Fruit fly (Drosophila melanogaster): ENCODE results near the gene ATPsynGL.

DNA sequence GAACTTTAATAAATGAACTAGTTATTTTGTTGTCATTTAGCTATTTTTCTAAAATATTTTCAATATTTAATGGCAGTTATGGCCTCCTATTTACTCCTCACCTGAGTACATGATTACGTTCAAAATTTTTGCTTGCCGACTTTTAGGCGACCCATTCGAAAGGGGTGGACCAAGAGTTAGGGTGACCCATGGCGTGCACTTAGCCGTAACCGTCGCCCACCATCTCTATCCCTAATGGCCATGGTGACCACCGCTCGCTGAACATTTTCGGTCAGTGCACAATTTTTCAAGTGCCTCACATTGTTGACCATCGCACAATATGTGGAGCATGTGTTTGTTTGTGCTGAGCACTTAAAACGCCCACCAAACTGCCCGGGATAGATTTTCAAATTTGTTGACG is 24.8 kb downstream of the ATPsynGL start:
- TF ChIP-seq Hmr (GFP tag; optimal IDR thresholded peaks at IDR 0.05) (no peak), zen2 (GFP tag; IDR thresholded peaks at IDR 0.05; ENCODE audit: partially characterized antibody) (no peak), Elba2 (GFP tag; optimal IDR thresholded peaks at IDR 0.05) (no peak), Taf1 (GFP tag; IDR thresholded peaks at IDR 0.05) (no peak), Spps (tag; optimal IDR thresholded peaks at IDR 0.05) (no peak), sisA (GFP tag; IDR thresholded peaks at IDR 0.05) (no peak), scrt (GFP tag; optimal IDR thresholded peaks at IDR 0.05) (no peak), CG4617 (GFP tag; optimal IDR thresholded peaks at IDR 0.05; ENCODE audit: borderline replicate concordance) (no peak), klu (GFP tag; IDR thresholded peaks at IDR 0.05) (no peak), HHEX (GFP tag; optimal IDR thresholded peaks at IDR 0.05) (no peak), slp2 (GFP tag; optimal IDR thresholded peaks at IDR 0.05) (no peak), CG2116 (GFP tag; optimal IDR thresholded peaks at IDR 0.05) (no peak), CG1647 (GFP tag; optimal IDR thresholded peaks at IDR 0.05) (no peak)

Data from whole organism, embryonic.